Fruit fly (Drosophila melanogaster): ENCODE measurements around the gene RpS19a.

dm6 chrX:16644535-16645131 is 6.9 kb downstream of the RpS19a start:
- TF ChIP-seq CG1620 (GFP tag; optimal IDR thresholded peaks at IDR 0.05) (no peak), cic (GFP tag; optimal IDR thresholded peaks at IDR 0.05) (no peak), CG7045 (GFP tag; optimal IDR thresholded peaks at IDR 0.05) (no peak)
